Fruit fly (Drosophila melanogaster) whole organism, embryonic: ENCODE measurements around the gene mRpL15.

ENCODE experiments used
- ATbp ChIP-seq: fragments of 200-800 bp; sonication (Bioruptor generic); optimal IDR thresholded peaks from 2 replicates; lab custom pipeline; 2017; ENCODE audit warnings: missing biosample characterization, mild to moderate bottlenecking, missing genetic modification characterization, missing genetic modification reagents
- B-H2 ChIP-seq: fragments of 200-800 bp; sonication (Bioruptor generic); optimal IDR thresholded peaks from 2 replicates; lab custom pipeline; 2018; ENCODE audit warnings: missing biosample characterization, mild to moderate bottlenecking, missing genetic modification characterization
- BtbVII ChIP-seq: fragments of 200-800 bp; sonication (Bioruptor generic); optimal IDR thresholded peaks from 3 replicates; lab custom pipeline; 2017; ENCODE audit warnings: missing biosample characterization, mild to moderate bottlenecking, missing genetic modification characterization
- Bteb2 ChIP-seq: fragments of 200-800 bp; sonication (Bioruptor generic); optimal IDR thresholded peaks from 2 replicates; lab custom pipeline; 2016; ENCODE audit warnings: missing biosample characterization, missing genetic modification characterization
- CG12299 ChIP-seq: fragments of 200-800 bp; sonication (Bioruptor generic); optimal IDR thresholded peaks from 2 replicates; lab custom pipeline; 2018; ENCODE audit warnings: missing biosample characterization, mild to moderate bottlenecking, missing genetic modification characterization
- CG12391 ChIP-seq: fragments of 200-800 bp; sonication (Bioruptor generic); optimal IDR thresholded peaks from 3 replicates; lab custom pipeline; 2018; ENCODE audit warnings: missing biosample characterization, mild to moderate bottlenecking, missing genetic modification characterization, moderate library complexity
- CG12659 ChIP-seq: fragments of 200-800 bp; sonication (Bioruptor generic); optimal IDR thresholded peaks from 3 replicates; lab custom pipeline; 2017; ENCODE audit warnings: mild to moderate bottlenecking, missing biosample characterization, missing genetic modification reagents, missing genetic modification characterization
- CG15514 ChIP-seq: fragments of 200-800 bp; sonication (Bioruptor generic); optimal IDR thresholded peaks from 3 replicates; lab custom pipeline; 2017; ENCODE audit warnings: missing biosample characterization, missing genetic modification characterization, mild to moderate bottlenecking, moderate library complexity, missing genetic modification reagents
- CG1603 ChIP-seq: fragments of 200-800 bp; sonication (Bioruptor generic); optimal IDR thresholded peaks from 2 replicates; lab custom pipeline; 2019; ENCODE audit warnings: missing biosample characterization, mild to moderate bottlenecking, missing genetic modification characterization, moderate library complexity
- CG17359 ChIP-seq: fragments of 200-800 bp; sonication (Bioruptor generic); optimal IDR thresholded peaks from 3 replicates; lab custom pipeline; 2018; ENCODE audit warnings: missing biosample characterization, mild to moderate bottlenecking, missing genetic modification characterization, moderate library complexity
- CG1792 ChIP-seq: fragments of 200-800 bp; sonication (Bioruptor generic); optimal IDR thresholded peaks from 2 replicates; lab custom pipeline; 2016; ENCODE audit warnings: missing biosample characterization, missing genetic modification characterization
- CG2120 ChIP-seq: fragments of 200-800 bp; sonication (Bioruptor generic); optimal IDR thresholded peaks from 3 replicates; lab custom pipeline; 2016; ENCODE audit warnings: missing biosample characterization, missing genetic modification characterization
- CG2678 ChIP-seq: fragments of 200-800 bp; sonication (Bioruptor generic); optimal IDR thresholded peaks from 3 replicates; lab custom pipeline; 2019; ENCODE audit warnings: missing biosample characterization, mild to moderate bottlenecking, missing genetic modification characterization, moderate library complexity
- CG2712 ChIP-seq: fragments of 200-800 bp; optimal IDR thresholded peaks from 3 replicates; lab custom pipeline; 2019; ENCODE audit warnings: missing biosample characterization, mild to moderate bottlenecking, missing genetic modification characterization, moderate library complexity
- CG33557 ChIP-seq: fragments of 200-800 bp; sonication (Bioruptor generic); optimal IDR thresholded peaks from 2 replicates; lab custom pipeline; 2019; ENCODE audit warnings: missing biosample characterization, mild to moderate bottlenecking, missing genetic modification characterization, moderate library complexity
- CG4328 ChIP-seq: fragments of 200-800 bp; sonication (Bioruptor generic); optimal IDR thresholded peaks from 3 replicates; lab custom pipeline; 2017; ENCODE audit warnings: missing biosample characterization, missing genetic modification reagents, missing genetic modification characterization
- CG4617 ChIP-seq: fragments of 200-800 bp; sonication (Bioruptor generic); optimal IDR thresholded peaks from 3 replicates; lab custom pipeline; 2016; ENCODE audit warnings: missing biosample characterization, missing genetic modification characterization, borderline replicate concordance
- CG6683 ChIP-seq: fragments of 200-800 bp; sonication (Bioruptor generic); optimal IDR thresholded peaks from 2 replicates; lab custom pipeline; 2017; ENCODE audit warnings: missing biosample characterization, mild to moderate bottlenecking, missing genetic modification characterization, missing genetic modification reagents
- CG6854 ChIP-seq: fragments of 200-800 bp; sonication (Bioruptor generic); optimal IDR thresholded peaks from 3 replicates; lab custom pipeline; 2017; ENCODE audit warnings: missing biosample characterization, mild to moderate bottlenecking, missing genetic modification characterization
- CG7839 ChIP-seq: fragments of 200-800 bp; sonication (Bioruptor generic); optimal IDR thresholded peaks from 3 replicates; lab custom pipeline; 2018; ENCODE audit warnings: missing biosample characterization, mild to moderate bottlenecking, missing genetic modification characterization, moderate library complexity
- CG7987 ChIP-seq: fragments of 200-800 bp; sonication (Bioruptor generic); optimal IDR thresholded peaks from 2 replicates; lab custom pipeline; 2018; ENCODE audit warnings: missing biosample characterization, mild to moderate bottlenecking, missing genetic modification characterization, moderate library complexity
- CrebB ChIP-seq: fragments of 200-800 bp; sonication (Bioruptor generic); optimal IDR thresholded peaks from 3 replicates; lab custom pipeline; 2018; ENCODE audit warnings: missing biosample characterization, mild to moderate bottlenecking, missing genetic modification characterization
- Dek ChIP-seq: fragments of 200-800 bp; sonication (Bioruptor generic); optimal IDR thresholded peaks from 3 replicates; lab custom pipeline; 2019; ENCODE audit warnings: missing biosample characterization, mild to moderate bottlenecking, missing genetic modification characterization, moderate library complexity
- Fer3 ChIP-seq: fragments of 200-800 bp; sonication (Bioruptor generic); optimal IDR thresholded peaks from 2 replicates; lab custom pipeline; 2018; ENCODE audit warnings: missing biosample characterization, mild to moderate bottlenecking, missing genetic modification characterization, moderate library complexity
- HHEX ChIP-seq: fragments of 200-800 bp; sonication (Bioruptor generic); optimal IDR thresholded peaks from 3 replicates; lab custom pipeline; 2017; ENCODE audit warnings: missing biosample characterization, mild to moderate bottlenecking, missing genetic modification characterization, missing genetic modification reagents
- Hand ChIP-seq: fragments of 200-800 bp; sonication (Bioruptor generic); optimal IDR thresholded peaks from 2 replicates; lab custom pipeline; 2017; ENCODE audit warnings: mild to moderate bottlenecking, missing biosample characterization, missing genetic modification reagents, missing genetic modification characterization
- Hr51 ChIP-seq, 2 experiments: fragments of 200-800 bp; sonication (Bioruptor generic); optimal IDR thresholded peaks; 2 replicates in 1 of 2; 3 replicates in 1 of 2; lab custom pipeline; 2016 to 2018; ENCODE audit warnings: missing biosample characterization in 2 of 2, missing genetic modification characterization in 2 of 2, mild to moderate bottlenecking in 1 of 2, moderate library complexity in 1 of 2
- MESR4 ChIP-seq: fragments of 200-800 bp; sonication (Bioruptor generic); optimal IDR thresholded peaks from 2 replicates; lab custom pipeline; 2018; ENCODE audit warnings: missing biosample characterization, mild to moderate bottlenecking, missing genetic modification characterization, moderate library complexity
- MTF-1 ChIP-seq: fragments of 200-800 bp; sonication (Bioruptor generic); optimal IDR thresholded peaks from 2 replicates; lab custom pipeline; 2018; ENCODE audit warnings: missing biosample characterization, mild to moderate bottlenecking, missing genetic modification characterization, borderline replicate concordance
- NK7.1 ChIP-seq: fragments of 200-800 bp; sonication (Bioruptor generic); optimal IDR thresholded peaks from 3 replicates; lab custom pipeline; 2016; ENCODE audit warnings: missing biosample characterization, missing genetic modification characterization
- Opbp ChIP-seq: fragments of 200-800 bp; sonication (Bioruptor generic); IDR thresholded peaks from 3 replicates; pipeline ENCODE4 v1.3.6; 2022; ENCODE audit warnings: missing biosample characterization, missing genetic modification characterization; ENCODE audit not compliant: partially characterized antibody
- Rfx ChIP-seq: fragments of 200-800 bp; sonication (Bioruptor generic); IDR thresholded peaks from 2 replicates; pipeline ENCODE4 v1.3.6; 2022; ENCODE audit warnings: missing biosample characterization, missing genetic modification characterization
- Sox100B ChIP-seq: fragments of 200-800 bp; sonication (Bioruptor generic); optimal IDR thresholded peaks from 3 replicates; lab custom pipeline; 2018; ENCODE audit warnings: missing biosample characterization, mild to moderate bottlenecking, missing genetic modification characterization
- Sry-δ ChIP-seq: fragments of 200-800 bp; sonication (Bioruptor generic); optimal IDR thresholded peaks from 2 replicates; lab custom pipeline; 2016; ENCODE audit warnings: missing biosample characterization, missing genetic modification characterization
- TFAM ChIP-seq: fragments of 200-800 bp; sonication (Bioruptor generic); optimal IDR thresholded peaks from 2 replicates; lab custom pipeline; 2017; ENCODE audit warnings: missing biosample characterization, missing genetic modification characterization, inconsistent platforms
- Usf ChIP-seq: fragments of 200-800 bp; sonication (Bioruptor generic); optimal IDR thresholded peaks from 2 replicates; lab custom pipeline; 2017; ENCODE audit warnings: missing genotype, missing biosample characterization, missing genetic modification characterization
- caup ChIP-seq: fragments of 200-800 bp; sonication (Bioruptor generic); optimal IDR thresholded peaks from 3 replicates; lab custom pipeline; 2017; ENCODE audit warnings: missing biosample characterization, mild to moderate bottlenecking, missing genetic modification characterization, moderate library complexity; ENCODE audit not compliant: severe bottlenecking
- ci ChIP-seq: fragments of 200-800 bp; sonication (Bioruptor generic); IDR thresholded peaks from 3 replicates; pipeline ENCODE4 v1.3.6; 2022; ENCODE audit warnings: missing biosample characterization, missing genetic modification characterization
- ind ChIP-seq: fragments of 200-800 bp; sonication (Bioruptor generic); optimal IDR thresholded peaks from 3 replicates; lab custom pipeline; 2016; ENCODE audit warnings: missing biosample characterization, missing genetic modification characterization
- jing ChIP-seq: fragments of 200-800 bp; sonication (Bioruptor generic); optimal IDR thresholded peaks from 2 replicates; lab custom pipeline; 2018; ENCODE audit warnings: missing biosample characterization, mild to moderate bottlenecking, missing genetic modification characterization
- mld ChIP-seq: fragments of 200-800 bp; sonication (Bioruptor generic); IDR thresholded peaks from 3 replicates; pipeline ENCODE4 v1.3.6; 2022; ENCODE audit warnings: missing biosample characterization, missing genetic modification characterization; ENCODE audit not compliant: partially characterized antibody
- nmo ChIP-seq: fragments of 200-800 bp; sonication (Bioruptor generic); optimal IDR thresholded peaks from 2 replicates; lab custom pipeline; 2018; ENCODE audit warnings: missing biosample characterization, mild to moderate bottlenecking, missing genetic modification characterization, moderate library complexity
- otp ChIP-seq: fragments of 200-800 bp; sonication (Bioruptor generic); IDR thresholded peaks from 3 replicates; pipeline ENCODE4, ENCODE4 v1.3.6; 2022; ENCODE audit warnings: missing biosample characterization, missing genetic modification characterization
- peb ChIP-seq: fragments of 200-800 bp; sonication (Bioruptor generic); IDR thresholded peaks from 2 replicates; pipeline ENCODE4 v1.3.6; 2022; ENCODE audit warnings: missing biosample characterization, missing genetic modification characterization
- pros ChIP-seq: fragments of 200-800 bp; sonication (Bioruptor generic); optimal IDR thresholded peaks from 3 replicates; lab custom pipeline; 2019; ENCODE audit warnings: missing biosample characterization, mild to moderate bottlenecking, missing genetic modification characterization, moderate library complexity
- so ChIP-seq: fragments of 200-800 bp; sonication (Bioruptor generic); IDR thresholded peaks from 3 replicates; pipeline ENCODE4 v1.3.6; 2022; ENCODE audit warnings: missing biosample characterization, missing genetic modification characterization
- wek ChIP-seq: fragments of 200-800 bp; sonication (Bioruptor generic); optimal IDR thresholded peaks from 3 replicates; lab custom pipeline; 2018; ENCODE audit warnings: missing biosample characterization, mild to moderate bottlenecking, missing genetic modification characterization, moderate library complexity
- zf30C ChIP-seq: fragments of 200-800 bp; sonication (Bioruptor generic); optimal IDR thresholded peaks from 3 replicates; lab custom pipeline; 2018; ENCODE audit warnings: missing biosample characterization, mild to moderate bottlenecking, missing genetic modification characterization

mRpL15 gene

DNA sequence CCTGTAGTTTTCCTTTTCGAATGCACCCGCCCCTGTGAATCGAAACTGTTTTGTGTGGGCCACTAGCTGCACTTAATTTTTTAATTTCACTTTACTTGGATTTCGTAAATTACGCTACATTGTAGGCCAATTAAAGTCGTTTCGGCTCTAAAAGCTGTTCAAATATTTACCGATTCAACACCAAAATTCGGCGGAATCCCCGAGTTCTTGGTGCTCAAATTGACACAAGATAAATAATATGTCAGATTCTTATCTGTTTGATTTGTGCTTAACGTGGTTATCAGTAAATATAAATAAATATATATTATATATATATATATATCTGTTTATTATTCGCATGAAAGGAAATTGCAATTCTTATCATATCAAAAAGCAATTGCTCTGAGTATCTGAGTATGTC lies 11.9 kb upstream of the mRpL15 start (continued):
- peak; percentile 49 for TF ChIP-seq CG12299 (tag; lab: Kevin White, UChicago)
- TF ChIP-seq CG1603 (tag; lab: Kevin White, UChicago) = peak; percentile 2
- no peak for TF ChIP-seq Usf
- TF ChIP-seq CG4328 = peak; percentile 6
- no peak for TF ChIP-seq Sry-δ (GFP tag; lab: Kevin White, UChicago)
- no peak for TF ChIP-seq CG4617 (GFP tag; lab: Kevin White, UChicago)
- peak; percentile 20 for TF ChIP-seq CG6683 (GFP tag; lab: Kevin White, UChicago)
- peak; percentile 82 for TF ChIP-seq CG7987 (GFP tag; lab: Kevin White, UChicago)
- TF ChIP-seq BtbVII (GFP tag; lab: Kevin White, UChicago) = peak; percentile 82
- TF ChIP-seq CG1792 (GFP tag; lab: Kevin White, UChicago) = no peak
- peak; percentile 23 for TF ChIP-seq CG12659 (GFP tag; lab: Kevin White, UChicago)
- peak; percentile 66 for TF ChIP-seq CG2678 (tag; lab: Kevin White, UChicago)
- TF ChIP-seq Hr51 (GFP tag; optimal IDR thresholded peaks at IDR 0.05; lab: Kevin White, UChicago) = peak in 1 of 2 experiments; percentile 5
- TF ChIP-seq zf30C (GFP tag; lab: Kevin White, UChicago) = no peak
- 0 out of 3 replicates have a peak, but pooled peaks have one; percentile 8 for TF ChIP-seq otp
- TF ChIP-seq ind (GFP tag; lab: Kevin White, UChicago) = no peak
- TF ChIP-seq MESR4 (GFP tag; lab: Kevin White, UChicago) = no peak
- TF ChIP-seq Fer3 = peak; percentile 61
- peak; percentile 61 for TF ChIP-seq CG15514 (GFP tag; lab: Kevin White, UChicago)
- no peak for TF ChIP-seq CG2120 (GFP tag; lab: Kevin White, UChicago)
- no peak for TF ChIP-seq TFAM (GFP tag; lab: Kevin White, UChicago)
- peak; percentile 51 for TF ChIP-seq wek (GFP tag; lab: Kevin White, UChicago)
- peak; percentile 52 for TF ChIP-seq ATbp (GFP tag; lab: Kevin White, UChicago)
- peak; percentile 55 for TF ChIP-seq CG33557 (GFP tag; lab: Kevin White, UChicago)
- TF ChIP-seq Opbp (GFP tag; lab: Robert Waterston, UW) = no peak
- no peak for TF ChIP-seq jing
- TF ChIP-seq CG2712 = peak; percentile 6
- TF ChIP-seq peb (GFP tag; lab: Robert Waterston, UW) = no peak
- no peak for TF ChIP-seq Bteb2 (GFP tag; lab: Kevin White, UChicago)
- peak; percentile 2 for TF ChIP-seq CG7839
- peak; percentile 25; the same call in 1 of the 2 replicates for TF ChIP-seq Rfx (GFP tag; lab: Robert Waterston, UW)
- peak; percentile 80 for TF ChIP-seq MTF-1 (GFP tag; lab: Kevin White, UChicago)
- TF ChIP-seq mld (GFP tag; lab: Robert Waterston, UW) = no peak
- peak; percentile 59 for TF ChIP-seq CrebB (tag; lab: Kevin White, UChicago)
- peak; percentile 71 for TF ChIP-seq caup
- TF ChIP-seq NK7.1 (GFP tag; lab: Kevin White, UChicago) = no peak
- peak; percentile 52 for TF ChIP-seq HHEX (GFP tag; lab: Kevin White, UChicago)
- TF ChIP-seq nmo (GFP tag; lab: Kevin White, UChicago) = no peak
- TF ChIP-seq ci (GFP tag; lab: Robert Waterston, UW) = 0 out of 3 replicates have a peak, but pooled peaks have one; percentile 32
- TF ChIP-seq so (GFP tag; lab: Robert Waterston, UW) = peak; percentile 12; the same call in 1 of the 3 replicates
- peak; percentile 30 for TF ChIP-seq Dek
- TF ChIP-seq CG6854 (GFP tag; lab: Kevin White, UChicago) = peak; percentile 74
- TF ChIP-seq CG12391 (tag; lab: Kevin White, UChicago) = no peak
- peak; percentile 54 for TF ChIP-seq Sox100B (GFP tag; lab: Kevin White, UChicago)
- peak; percentile 16 for TF ChIP-seq CG17359 (tag; lab: Kevin White, UChicago)
- no peak for TF ChIP-seq pros (GFP tag; lab: Kevin White, UChicago)
- TF ChIP-seq B-H2 (GFP tag; lab: Kevin White, UChicago) = peak; percentile 30
- TF ChIP-seq Hand = peak; percentile 20
